Fruit fly (Drosophila melanogaster): ENCODE measurements around the gene tHMG1.

The tHMG1 gene

dm6 chr3R:22503630-22504029 is 12.0 kb downstream of the tHMG1 start:
- TF ChIP-seq CG8478 (optimal IDR thresholded peaks at IDR 0.05) (no peak), EcR (GFP tag; optimal IDR thresholded peaks at IDR 0.05) (no peak), Dll (optimal IDR thresholded peaks at IDR 0.05) (no peak), pan (optimal IDR thresholded peaks at IDR 0.05) (no peak), psq (optimal IDR thresholded peaks at IDR 0.05) (no peak), usp (GFP tag; optimal IDR thresholded peaks at IDR 0.05) (no peak)

- no peak for TF ChIP-seq psq (optimal IDR thresholded peaks at IDR 0.05)
- no peak for TF ChIP-seq EcR (GFP tag; optimal IDR thresholded peaks at IDR 0.05)
- TF ChIP-seq pan (optimal IDR thresholded peaks at IDR 0.05) = no peak
- no peak for TF ChIP-seq usp (GFP tag; optimal IDR thresholded peaks at IDR 0.05)
- TF ChIP-seq CG8478 (optimal IDR thresholded peaks at IDR 0.05) = no peak
- no peak for TF ChIP-seq Dll (optimal IDR thresholded peaks at IDR 0.05)
Measured at dm6 chr3R:22515384-22515783, 23.8 kb downstream of the tHMG1 start.

- TF ChIP-seq EcR (GFP tag; optimal IDR thresholded peaks at IDR 0.05) (no peak), usp (GFP tag; optimal IDR thresholded peaks at IDR 0.05) (no peak), CG8478 (optimal IDR thresholded peaks at IDR 0.05) (no peak)
Measured at dm6 chr3R:22518285-22518684, 26.7 kb downstream of the tHMG1 start.

- TF ChIP-seq Dll (optimal IDR thresholded peaks at IDR 0.05) = no peak
- TF ChIP-seq EcR (GFP tag; optimal IDR thresholded peaks at IDR 0.05) = no peak
- no peak for TF ChIP-seq pan (optimal IDR thresholded peaks at IDR 0.05)
- TF ChIP-seq psq (optimal IDR thresholded peaks at IDR 0.05) = no peak
Measured at dm6 chr3R:22518760-22519159, 27.1 kb downstream of the tHMG1 start.

- TF ChIP-seq CG8478 (optimal IDR thresholded peaks at IDR 0.05) (no peak), usp (GFP tag; optimal IDR thresholded peaks at IDR 0.05) (no peak), pan (optimal IDR thresholded peaks at IDR 0.05) (no peak), EcR (GFP tag; optimal IDR thresholded peaks at IDR 0.05) (no peak)
Measured at dm6 chr3R:22520481-22520880, 28.9 kb downstream of the tHMG1 start.

- TF ChIP-seq EcR (GFP tag; optimal IDR thresholded peaks at IDR 0.05) (no peak), pan (optimal IDR thresholded peaks at IDR 0.05) (no peak), usp (GFP tag; optimal IDR thresholded peaks at IDR 0.05) (no peak), psq (optimal IDR thresholded peaks at IDR 0.05) (no peak), CG8478 (optimal IDR thresholded peaks at IDR 0.05) (no peak), Dll (optimal IDR thresholded peaks at IDR 0.05) (no peak)
Measured at dm6 chr3R:22522042-22522441, 30.4 kb downstream of the tHMG1 start.

- TF ChIP-seq pan (optimal IDR thresholded peaks at IDR 0.05) (no peak), EcR (GFP tag; optimal IDR thresholded peaks at IDR 0.05) (no peak), usp (GFP tag; optimal IDR thresholded peaks at IDR 0.05) (no peak), Dll (optimal IDR thresholded peaks at IDR 0.05) (no peak), psq (optimal IDR thresholded peaks at IDR 0.05) (no peak)
Measured at dm6 chr3R:22522859-22523258, 31.2 kb downstream of the tHMG1 start.

- no peak for TF ChIP-seq EcR (GFP tag; optimal IDR thresholded peaks at IDR 0.05)
- TF ChIP-seq usp (GFP tag; optimal IDR thresholded peaks at IDR 0.05) = no peak
- no peak for TF ChIP-seq pan (optimal IDR thresholded peaks at IDR 0.05)
- TF ChIP-seq CG8478 (optimal IDR thresholded peaks at IDR 0.05) = no peak
- no peak for TF ChIP-seq Dll (optimal IDR thresholded peaks at IDR 0.05)
- no peak for TF ChIP-seq psq (optimal IDR thresholded peaks at IDR 0.05)
Measured at dm6 chr3R:22524344-22525072, 32.9 kb downstream of the tHMG1 start.

dm6 chr3R:22525073-22525413 is 33.4 kb downstream of the tHMG1 start:
- no peak for TF ChIP-seq Dll (optimal IDR thresholded peaks at IDR 0.05)
- no peak for TF ChIP-seq usp (GFP tag; optimal IDR thresholded peaks at IDR 0.05)
- no peak for TF ChIP-seq CG8478 (optimal IDR thresholded peaks at IDR 0.05)
- TF ChIP-seq pan (optimal IDR thresholded peaks at IDR 0.05) = no peak
- TF ChIP-seq EcR (GFP tag; optimal IDR thresholded peaks at IDR 0.05) = no peak
- TF ChIP-seq psq (optimal IDR thresholded peaks at IDR 0.05) = no peak

- TF ChIP-seq Dll (optimal IDR thresholded peaks at IDR 0.05) (no peak), usp (GFP tag; optimal IDR thresholded peaks at IDR 0.05) (no peak), psq (optimal IDR thresholded peaks at IDR 0.05) (no peak), pan (optimal IDR thresholded peaks at IDR 0.05) (no peak), CG8478 (optimal IDR thresholded peaks at IDR 0.05) (no peak), EcR (GFP tag; optimal IDR thresholded peaks at IDR 0.05) (no peak)
Measured at dm6 chr3R:22525546-22526352, 34.1 kb downstream of the tHMG1 start.

- TF ChIP-seq Dll (optimal IDR thresholded peaks at IDR 0.05) (no peak), EcR (GFP tag; optimal IDR thresholded peaks at IDR 0.05) (peak in 1 of 2 experiments; percentile 73)
Measured at dm6 chr3R:22526353-22526907, 34.8 kb downstream of the tHMG1 start.

- TF ChIP-seq pan (optimal IDR thresholded peaks at IDR 0.05) (no peak), usp (GFP tag; optimal IDR thresholded peaks at IDR 0.05) (no peak), EcR (GFP tag; optimal IDR thresholded peaks at IDR 0.05) (no peak), CG8478 (optimal IDR thresholded peaks at IDR 0.05) (no peak), psq (optimal IDR thresholded peaks at IDR 0.05) (no peak), Dll (optimal IDR thresholded peaks at IDR 0.05) (no peak)
Measured at dm6 chr3R:22527192-22527591, 35.6 kb downstream of the tHMG1 start.
